Worm (Caenorhabditis elegans): Measurements from ENCODE around the gene srpa-68.
A peak's percentile ranks its signal among the peaks of the same experiment; 100 is the strongest.

Gene srpa-68

DNA sequence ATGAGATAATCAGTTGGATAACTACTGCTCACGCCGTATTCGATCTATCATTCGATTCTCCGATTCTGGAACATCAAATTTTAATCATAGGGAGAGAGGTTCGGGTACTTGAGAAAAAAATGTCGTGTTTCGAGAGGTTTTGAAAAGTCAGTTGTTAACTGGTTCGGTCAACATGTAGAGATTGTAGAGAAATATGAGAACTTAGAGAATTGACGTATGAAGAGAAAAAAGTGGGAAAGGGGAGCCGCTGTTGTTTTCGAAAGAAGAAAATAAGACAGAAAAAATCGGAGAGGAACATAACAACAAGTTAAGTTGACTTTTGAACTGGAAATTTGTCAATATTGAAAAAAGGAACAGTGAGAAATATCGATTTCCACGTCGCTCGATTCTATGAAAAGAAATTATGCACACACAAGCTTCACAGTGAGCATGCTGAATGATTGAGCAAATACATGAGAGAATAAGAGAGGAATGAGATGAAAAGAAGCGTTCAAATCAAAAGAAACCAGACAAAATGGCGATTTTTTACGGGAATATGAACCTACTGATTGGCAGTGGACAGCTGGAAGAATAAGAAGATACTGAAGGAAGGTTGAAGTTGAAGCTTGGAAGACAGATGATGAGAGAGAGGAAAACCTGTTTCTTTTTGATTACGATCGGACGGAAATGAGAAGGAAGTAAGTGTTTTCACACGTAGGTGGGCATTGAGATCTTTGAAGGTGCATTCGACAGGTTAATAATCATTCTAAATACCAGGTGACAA is 46.3 kb downstream of the srpa-68 start, which contains the start of the genes T04H1.13, slfl-5 and rad-50:
Gene T04H1.13, minus strand, starts transcription at position 51 of the 763 bp plus-strand sequence.
Gene slfl-5, minus strand, starts transcription at position 65 of the 763 bp plus-strand sequence.
Gene rad-50, plus strand, starts transcription at position 667 of the 763 bp plus-strand sequence.
- TF ChIP-seq ceh-27 (GFP tag; optimal IDR thresholded peaks at IDR 0.05), result peak; percentile 31
- peak; percentile 76 for TF ChIP-seq nhr-80 (tag; optimal IDR thresholded peaks at IDR 0.05)
- TF ChIP-seq mel-28 (tag; optimal IDR thresholded peaks at IDR 0.05; ENCODE audit: borderline replicate concordance), result no peak
- peak; percentile 82 to 92 for TF ChIP-seq let-607 (tag; optimal IDR thresholded peaks at IDR 0.05)

ce11 chrV:12241126-12241525 is 50.3 kb downstream of the srpa-68 start, which contains the start of gene ttr-22:
Gene ttr-22 (plus strand): TSS chrV:12241426.
- no peak for TF ChIP-seq snpc-1.3 (tag; optimal IDR thresholded peaks at IDR 0.05; ENCODE audit: insufficient read depth)
- TF ChIP-seq ceh-58 (GFP tag; IDR thresholded peaks at IDR 0.05), result no peak
- no peak for TF ChIP-seq snpc-3.4 (tag; optimal IDR thresholded peaks at IDR 0.05)
- no peak for TF ChIP-seq nfya-1 (tag; optimal IDR thresholded peaks at IDR 0.05; ENCODE audit: borderline replicate concordance, insufficient read depth)
- TF ChIP-seq ceh-100 (GFP tag; IDR thresholded peaks at IDR 0.05), result no peak
- TF ChIP-seq pbrm-1 (GFP tag; IDR thresholded peaks at IDR 0.05), result no peak
- TF ChIP-seq hlh-12 (tag; optimal IDR thresholded peaks at IDR 0.05), result no peak
- TF ChIP-seq repo-1 (tag; optimal IDR thresholded peaks at IDR 0.05), result no peak
- TF ChIP-seq ztf-28 (GFP tag; IDR thresholded peaks at IDR 0.05), result no peak
- TF ChIP-seq K12H6.12 (tag; optimal IDR thresholded peaks at IDR 0.05), result no peak
- TF ChIP-seq madf-6 (GFP tag; IDR thresholded peaks at IDR 0.05), result no peak
- no peak for TF ChIP-seq mel-28 (tag; optimal IDR thresholded peaks at IDR 0.05; ENCODE audit: borderline replicate concordance)
- TF ChIP-seq nhr-179 (tag; optimal IDR thresholded peaks at IDR 0.05), result no peak

All from whole organism, young adult.